Fruit fly (Drosophila melanogaster) whole organism: ENCODE results near the gene Papss.

Source experiments
- EcR ChIP-seq, 2 experiments: fragments of >200 bp; optimal IDR thresholded peaks; 2 replicates each; lab custom pipeline; 2017; ENCODE audit warnings: missing biosample characterization in 2 of 2, missing genetic modification characterization in 2 of 2, missing genetic modification reagents in 2 of 2
- psq ChIP-seq: fragments of >200 bp; optimal IDR thresholded peaks from 2 replicates; lab custom pipeline; 2017
- usp ChIP-seq: fragments of >200 bp; optimal IDR thresholded peaks from 2 replicates; lab custom pipeline; 2017; ENCODE audit warnings: missing biosample characterization, missing genetic modification characterization, mixed read lengths

dm6 chr3L:19902560-19903399 is 57.7 kb downstream of the Papss start:
- TF ChIP-seq EcR (GFP tag; optimal IDR thresholded peaks at IDR 0.05; lab: Kevin White, UChicago), result no peak
- no peak for TF ChIP-seq psq (lab: Kevin White, UChicago)
- TF ChIP-seq usp (GFP tag; lab: Kevin White, UChicago), result no peak
